Worm (Caenorhabditis elegans) whole organism, midembryonic: Measurements from ENCODE around the gene pdi-2.

Experiments used
- flt-1 ChIP-seq: fragments of 200-800 bp; sonication (Bioruptor generic); IDR thresholded peaks from 2 replicates; pipeline ENCODE4 v1.3.6; 2022; ENCODE audit warnings: missing genetic modification characterization, missing compliant biosample characterization
- klf-2 ChIP-seq: fragments of 200-800 bp; sonication (Bioruptor generic); conservative IDR thresholded peaks from 2 replicates; pipeline ENCODE4 v1.3.6; 2022; ENCODE audit warnings: missing genetic modification reagents, missing genetic modification characterization, missing compliant biosample characterization
- med-1 ChIP-seq: sonication (generic microtip); optimal IDR thresholded peaks from 2 replicates; lab custom pipeline; 2017; ENCODE audit warnings: missing genetic modification characterization, mild to moderate bottlenecking, missing compliant biosample characterization, antibody characterized with exemption, missing genetic modification reagents; ENCODE audit not compliant: insufficient read depth
- tab-1 ChIP-seq: fragments of 200-800 bp; sonication (Bioruptor generic); IDR thresholded peaks from 2 replicates; pipeline ENCODE4 v1.3.6; 2022; ENCODE audit warnings: missing genetic modification characterization, missing compliant biosample characterization
- ztf-23 ChIP-seq: fragments of 200-800 bp; sonication (Bioruptor generic); IDR thresholded peaks from 2 replicates; pipeline ENCODE4 v1.3.6; 2022; ENCODE audit warnings: missing genetic modification reagents, missing genetic modification characterization, missing compliant biosample characterization

- TF ChIP-seq klf-2 (GFP tag; lab: Robert Waterston, UW) (no peak), med-1 (GFP tag; lab: Kevin White, UChicago) (no peak), tab-1 (GFP tag; lab: Robert Waterston, UW) (no peak), flt-1 (GFP tag; lab: Robert Waterston, UW) (no peak), ztf-23 (GFP tag; lab: Robert Waterston, UW) (no peak)
These were observed 30.4 kb upstream of the pdi-2 start for ce11 chrX:4493439-4494006.
